Worm (Caenorhabditis elegans): Measurements from ENCODE around the gene amt-2.
A peak's percentile ranks its signal among the peaks of the same experiment; 100 is the strongest.

- TF ChIP-seq F13C5.2 (tag; optimal IDR thresholded peaks at IDR 0.05) (peak; percentile 12), flt-1 (GFP tag; IDR thresholded peaks at IDR 0.05) (no peak; the same call in 1 of the 2 replicates), ceh-36 (tag; optimal IDR thresholded peaks at IDR 0.05) (no peak), hnd-1 (tag; optimal IDR thresholded peaks at IDR 0.05) (no peak), ama-1 (optimal IDR thresholded peaks at IDR 0.05) (no peak), hmg-4 (GFP tag; optimal IDR thresholded peaks at IDR 0.05) (peak; percentile 43), tbx-37 (GFP tag; conservative IDR thresholded peaks at IDR 0.05) (no peak), ceh-13 (GFP tag; optimal IDR thresholded peaks at IDR 0.05) (no peak), pes-1 (GFP tag; IDR thresholded peaks at IDR 0.05) (no peak), hmbx-1 (tag; optimal IDR thresholded peaks at IDR 0.05) (no peak)
These were observed 11.5 kb upstream of the amt-2 start for ce11 chrIV:13030467-13031299.

Measured in whole organism, early embryonic.